Fruit fly (Drosophila melanogaster) whole organism, prepupa: ENCODE measurements around the gene milt.
A peak's percentile ranks its signal among the peaks of the same experiment; 100 is the strongest.

Source experiments
- CG10631 ChIP-seq: fragments of 200-800 bp; sonication (Bioruptor generic); optimal IDR thresholded peaks from 2 replicates; lab custom pipeline; 2016; ENCODE audit warnings: missing biosample characterization, missing genetic modification characterization
- CG11762 ChIP-seq: fragments of 200-800 bp; sonication (Bioruptor generic); optimal IDR thresholded peaks from 3 replicates; lab custom pipeline; 2016; ENCODE audit warnings: missing biosample characterization, missing genetic modification characterization; ENCODE audit not compliant: insufficient read depth
- CG11902 ChIP-seq: fragments of 200-800 bp; sonication (Bioruptor generic); optimal IDR thresholded peaks from 3 replicates; lab custom pipeline; 2016; ENCODE audit warnings: missing biosample characterization, missing genetic modification characterization
- CG15336 ChIP-seq: fragments of 200-800 bp; sonication (Bioruptor generic); IDR thresholded peaks from 2 replicates; pipeline ENCODE4 v1.3.6; 2022; ENCODE audit warnings: missing biosample characterization, missing genetic modification characterization
- CG1621 ChIP-seq: fragments of 200-800 bp; sonication (Bioruptor generic); optimal IDR thresholded peaks from 3 replicates; lab custom pipeline; 2018; ENCODE audit warnings: missing biosample characterization, mild to moderate bottlenecking, missing genetic modification characterization
- CG3032 ChIP-seq: fragments of 200-800 bp; optimal IDR thresholded peaks from 2 replicates; lab custom pipeline; 2019; ENCODE audit warnings: missing biosample characterization, mild to moderate bottlenecking, missing genetic modification characterization, moderate library complexity
- CG31627 ChIP-seq: fragments of 200-800 bp; sonication (Bioruptor generic); optimal IDR thresholded peaks from 3 replicates; lab custom pipeline; 2016; ENCODE audit warnings: missing biosample characterization, missing genetic modification characterization
- CG32006 ChIP-seq: fragments of 200-800 bp; sonication (Bioruptor generic); optimal IDR thresholded peaks from 3 replicates; lab custom pipeline; 2017; ENCODE audit warnings: missing biosample characterization, mild to moderate bottlenecking, missing genetic modification characterization
- CG3919 ChIP-seq: fragments of 200-800 bp; sonication (Bioruptor generic); optimal IDR thresholded peaks from 3 replicates; lab custom pipeline; 2016; ENCODE audit warnings: missing biosample characterization, missing genetic modification characterization
- CG6163 ChIP-seq: fragments of 200-800 bp; sonication (Bioruptor generic); IDR thresholded peaks from 3 replicates; pipeline ENCODE4 v1.3.6; 2022; ENCODE audit warnings: missing biosample characterization, missing genetic modification characterization
- CG6276 ChIP-seq: fragments of 200-800 bp; sonication (Bioruptor generic); optimal IDR thresholded peaks from 2 replicates; lab custom pipeline; 2017; ENCODE audit warnings: missing biosample characterization, mild to moderate bottlenecking, missing genetic modification characterization
- CG6808 ChIP-seq: fragments of 200-800 bp; sonication (Bioruptor generic); optimal IDR thresholded peaks from 3 replicates; lab custom pipeline; 2017; ENCODE audit warnings: missing biosample characterization, missing genetic modification characterization, mild to moderate bottlenecking, moderate library complexity, missing genetic modification reagents
- CG6854 ChIP-seq: fragments of 200-800 bp; sonication (Bioruptor generic); optimal IDR thresholded peaks from 2 replicates; lab custom pipeline; 2017; ENCODE audit warnings: missing biosample characterization, mild to moderate bottlenecking, missing genetic modification characterization
- CG8119 ChIP-seq: fragments of 200-800 bp; sonication (Bioruptor generic); IDR thresholded peaks from 3 replicates; pipeline ENCODE4 v1.3.6; 2022; ENCODE audit warnings: missing biosample characterization, missing genetic modification characterization
- CG8632 ChIP-seq: fragments of 200-800 bp; sonication (Bioruptor generic); optimal IDR thresholded peaks from 3 replicates; lab custom pipeline; 2016; ENCODE audit warnings: missing biosample characterization, missing genetic modification characterization
- CG9139 ChIP-seq: fragments of 200-800 bp; sonication (Bioruptor generic); optimal IDR thresholded peaks from 3 replicates; lab custom pipeline; 2017; ENCODE audit warnings: missing biosample characterization, mild to moderate bottlenecking, missing genetic modification characterization
- Eip75B ChIP-seq: fragments of 200-800 bp; sonication (Bioruptor generic); optimal IDR thresholded peaks from 3 replicates; lab custom pipeline; 2016; ENCODE audit warnings: missing biosample characterization, missing genetic modification characterization
- Eip78C ChIP-seq: fragments of 200-800 bp; sonication (Bioruptor generic); peaks from one replicate; lab custom pipeline; 2016; ENCODE audit warnings: missing biosample characterization, missing genetic modification characterization
- Eip93F ChIP-seq: fragments of 200-800 bp; sonication (Bioruptor generic); optimal IDR thresholded peaks from 2 replicates; lab custom pipeline; 2016; ENCODE audit warnings: missing biosample characterization, mild to moderate bottlenecking, missing genetic modification characterization
- Ets96B ChIP-seq: fragments of 200-800 bp; optimal IDR thresholded peaks from 2 replicates; lab custom pipeline; 2019; ENCODE audit warnings: missing biosample characterization, mild to moderate bottlenecking, missing genetic modification characterization, moderate library complexity
- Gug ChIP-seq: fragments of 200-800 bp; sonication (Bioruptor generic); IDR thresholded peaks from 2 replicates; pipeline ENCODE4 v1.3.6; 2022; ENCODE audit warnings: missing biosample characterization, missing genetic modification characterization
- Hr39 ChIP-seq: fragments of 200-800 bp; sonication (Bioruptor generic); optimal IDR thresholded peaks from 2 replicates; lab custom pipeline; 2016; ENCODE audit warnings: missing biosample characterization, missing genetic modification characterization
- Hr4 ChIP-seq: fragments of 200-800 bp; sonication (Bioruptor generic); optimal IDR thresholded peaks from 3 replicates; lab custom pipeline; 2016; ENCODE audit warnings: missing biosample characterization, missing genetic modification characterization
- Met ChIP-seq: fragments of 200-800 bp; sonication (Bioruptor generic); optimal IDR thresholded peaks from 3 replicates; lab custom pipeline; 2016; ENCODE audit warnings: missing biosample characterization, missing genetic modification characterization
- Smox ChIP-seq: fragments of 200-800 bp; sonication (Bioruptor generic); optimal IDR thresholded peaks from 3 replicates; lab custom pipeline; 2016; ENCODE audit warnings: missing biosample characterization, missing genetic modification characterization
- Sox102F ChIP-seq: fragments of 200-800 bp; sonication (Bioruptor generic); optimal IDR thresholded peaks from 2 replicates; lab custom pipeline; 2016; ENCODE audit warnings: missing biosample characterization, mild to moderate bottlenecking, missing genetic modification characterization
- Sox14 ChIP-seq: fragments of 200-800 bp; sonication (Bioruptor generic); optimal IDR thresholded peaks from 3 replicates; lab custom pipeline; 2016; ENCODE audit warnings: missing biosample characterization, missing genetic modification characterization
- achi ChIP-seq: fragments of 200-800 bp; sonication (Bioruptor generic); optimal IDR thresholded peaks from 3 replicates; lab custom pipeline; 2016; ENCODE audit warnings: missing biosample characterization, missing genetic modification characterization
- acj6 ChIP-seq: fragments of 200-800 bp; sonication (Bioruptor generic); optimal IDR thresholded peaks from 3 replicates; lab custom pipeline; 2016; ENCODE audit warnings: missing biosample characterization, missing genetic modification characterization
- dac ChIP-seq: fragments of 200-800 bp; sonication (Bioruptor generic); optimal IDR thresholded peaks from 2 replicates; lab custom pipeline; 2017; ENCODE audit warnings: missing biosample characterization, mild to moderate bottlenecking, missing genetic modification characterization
- dsx ChIP-seq: fragments of 200-800 bp; optimal IDR thresholded peaks from 3 replicates; lab custom pipeline; 2019; ENCODE audit warnings: missing biosample characterization, mild to moderate bottlenecking, missing genetic modification characterization, moderate library complexity; ENCODE audit not compliant: poor library complexity, severe bottlenecking
- eg ChIP-seq: fragments of 200-800 bp; sonication (Bioruptor generic); IDR thresholded peaks from 3 replicates; pipeline ENCODE4 v1.3.6; 2022; ENCODE audit warnings: missing biosample characterization, missing genetic modification characterization
- esn ChIP-seq: fragments of 200-800 bp; sonication (Bioruptor generic); optimal IDR thresholded peaks from 2 replicates; lab custom pipeline; 2016; ENCODE audit warnings: missing biosample characterization, mild to moderate bottlenecking, missing genetic modification characterization, moderate library complexity
- fd59A ChIP-seq: fragments of 200-800 bp; sonication (Bioruptor generic); optimal IDR thresholded peaks from 2 replicates; lab custom pipeline; 2017; ENCODE audit warnings: missing biosample characterization, mild to moderate bottlenecking, missing genetic modification characterization, missing genetic modification reagents
- fkh ChIP-seq: fragments of 200-800 bp; sonication (Bioruptor generic); optimal IDR thresholded peaks from 3 replicates; lab custom pipeline; 2017; ENCODE audit warnings: missing biosample characterization, mild to moderate bottlenecking, missing genetic modification characterization, moderate library complexity
- lz ChIP-seq: fragments of 200-800 bp; sonication (Bioruptor generic); optimal IDR thresholded peaks from 3 replicates; lab custom pipeline; 2016; ENCODE audit warnings: missing biosample characterization, missing genetic modification characterization
- pdm3 ChIP-seq: fragments of 200-800 bp; sonication (Bioruptor generic); optimal IDR thresholded peaks from 3 replicates; lab custom pipeline; 2016; ENCODE audit warnings: missing biosample characterization, missing genetic modification characterization
- salr ChIP-seq, 2 experiments: fragments of 200-800 bp; sonication (Bioruptor generic); optimal IDR thresholded peaks; 3 replicates each; lab custom pipeline; 2016 to 2018; ENCODE audit warnings: missing biosample characterization in 2 of 2, missing genetic modification characterization in 2 of 2, mild to moderate bottlenecking in 1 of 2
- spab ChIP-seq: fragments of 200-800 bp; sonication (Bioruptor generic); optimal IDR thresholded peaks from 2 replicates; lab custom pipeline; 2017; ENCODE audit warnings: missing biosample characterization, mild to moderate bottlenecking, missing genetic modification characterization, missing genetic modification reagents
- ss ChIP-seq, 2 experiments: fragments of 200-800 bp; sonication (Bioruptor generic); optimal IDR thresholded peaks; 2 replicates in 1 of 2; 3 replicates in 1 of 2; lab custom pipeline; 2017 to 2018; ENCODE audit warnings: mild to moderate bottlenecking in 2 of 2, missing biosample characterization in 2 of 2, missing genetic modification characterization in 2 of 2, moderate library complexity in 1 of 2
- svp ChIP-seq: fragments of 200-800 bp; sonication (Bioruptor generic); peaks from one replicate; lab custom pipeline; 2016; ENCODE audit warnings: missing biosample characterization, missing genetic modification characterization
- topi ChIP-seq: fragments of 200-800 bp; sonication (Bioruptor generic); optimal IDR thresholded peaks from 3 replicates; lab custom pipeline; 2016; ENCODE audit warnings: missing biosample characterization, missing genetic modification characterization
- vri ChIP-seq: fragments of 200-800 bp; sonication (Bioruptor generic); optimal IDR thresholded peaks from 3 replicates; lab custom pipeline; 2016; ENCODE audit warnings: missing biosample characterization, mild to moderate bottlenecking, missing genetic modification characterization

The milt gene

dm6 chr2L:7042150-7042811 lies 4.7 kb downstream of the milt start (continued):
- TF ChIP-seq vri (GFP tag; lab: Kevin White, UChicago) (peak; percentile 81), dsx (no peak), CG9139 (GFP tag; lab: Kevin White, UChicago) (no peak), Met (GFP tag; lab: Kevin White, UChicago) (peak; percentile 43), Gug (peak; percentile 72), Eip93F (GFP tag; lab: Kevin White, UChicago) (no peak), acj6 (GFP tag; lab: Kevin White, UChicago) (peak; percentile 30), CG31627 (GFP tag; lab: Kevin White, UChicago) (peak; percentile 42), CG8119 (GFP tag; lab: Robert Waterston, UW) (peak; percentile 86), Eip78C (GFP tag; lab: Kevin White, UChicago) (peak; percentile 81), CG11762 (GFP tag; lab: Kevin White, UChicago) (no peak), CG8632 (GFP tag; lab: Kevin White, UChicago) (no peak), Hr4 (GFP tag; lab: Kevin White, UChicago) (peak; percentile 77), Eip75B (GFP tag; lab: Kevin White, UChicago) (peak; percentile 50), fkh (no peak), lz (GFP tag; lab: Kevin White, UChicago) (peak; percentile 21), Sox102F (peak; percentile 61), Hr39 (GFP tag; lab: Kevin White, UChicago) (peak; percentile 31), pdm3 (GFP tag; lab: Kevin White, UChicago) (peak; percentile 50), CG11902 (GFP tag; lab: Kevin White, UChicago) (no peak), CG3919 (GFP tag; lab: Kevin White, UChicago) (peak; percentile 38), salr (GFP tag; optimal IDR thresholded peaks at IDR 0.05; lab: Kevin White, UChicago) (peak in 1 of 2 experiments; percentile 66), CG6808 (GFP tag; lab: Kevin White, UChicago) (peak; percentile 44), CG6854 (GFP tag; lab: Kevin White, UChicago) (peak; percentile 52), fd59A (GFP tag; lab: Kevin White, UChicago) (peak; percentile 18), svp (GFP tag; lab: Kevin White, UChicago) (peak; percentile 30), CG1621 (no peak), CG6276 (GFP tag; lab: Kevin White, UChicago) (peak; percentile 67), Ets96B (no peak), Smox (GFP tag; lab: Kevin White, UChicago) (peak; percentile 19)

dm6 chr2L:7043039-7043905 lies 5.6 kb downstream of the milt start:
- TF ChIP-seq topi (GFP tag; lab: Kevin White, UChicago) (peak; percentile 67), eg (GFP tag; lab: Robert Waterston, UW) (peak; percentile 29; the same call in 1 of the 3 replicates), CG8632 (GFP tag; lab: Kevin White, UChicago) (peak; percentile 28), CG10631 (GFP tag; lab: Kevin White, UChicago) (peak; percentile 29), dac (GFP tag; lab: Kevin White, UChicago) (no peak), CG6163 (GFP tag; lab: Robert Waterston, UW) (peak; percentile 32; the same call in 2 of the 3 replicates), dsx (no peak), achi (peak; percentile 28), ss (GFP tag; optimal IDR thresholded peaks at IDR 0.05; lab: Kevin White, UChicago) (peak in 1 of 2 experiments; percentile 25), Sox14 (GFP tag; lab: Kevin White, UChicago) (peak; percentile 49), spab (no peak), CG11902 (GFP tag; lab: Kevin White, UChicago) (peak; percentile 3), salr (GFP tag; optimal IDR thresholded peaks at IDR 0.05; lab: Kevin White, UChicago) (peak in 1 of 2 experiments; percentile 37), Smox (GFP tag; lab: Kevin White, UChicago) (peak; percentile 61), CG32006 (GFP tag; lab: Kevin White, UChicago) (peak; percentile 63), Eip93F (GFP tag; lab: Kevin White, UChicago) (peak; percentile 22), CG6276 (GFP tag; lab: Kevin White, UChicago) (peak; percentile 35), CG11762 (GFP tag; lab: Kevin White, UChicago) (no peak), Hr4 (GFP tag; lab: Kevin White, UChicago) (peak; percentile 24), CG15336 (GFP tag; lab: Robert Waterston, UW) (0 out of 2 replicates have a peak, but pooled peaks have one; percentile 23), esn (GFP tag; lab: Kevin White, UChicago) (peak; percentile 73), CG3032 (tag; lab: Kevin White, UChicago) (peak; percentile 20), CG1621 (no peak), CG6854 (GFP tag; lab: Kevin White, UChicago) (no peak), acj6 (GFP tag; lab: Kevin White, UChicago) (peak; percentile 52), Hr39 (GFP tag; lab: Kevin White, UChicago) (peak; percentile 58), fd59A (GFP tag; lab: Kevin White, UChicago) (peak; percentile 20), pdm3 (GFP tag; lab: Kevin White, UChicago) (peak; percentile 40), Eip78C (GFP tag; lab: Kevin White, UChicago) (peak; percentile 86), fkh (peak; percentile 92), lz (GFP tag; lab: Kevin White, UChicago) (peak; percentile 55)
